Worm (Caenorhabditis elegans) whole organism, late embryonic: Measurements from ENCODE around the gene str-138.

Experiments
- C08G9.2 ChIP-seq: sonication (generic microtip); optimal IDR thresholded peaks from 2 replicates; lab custom pipeline; 2016; ENCODE audit warnings: mild to moderate bottlenecking, missing genetic modification characterization, moderate library complexity, missing compliant biosample characterization
- C38D4.7 ChIP-seq: fragments of 200-800 bp; sonication (Bioruptor generic); optimal IDR thresholded peaks from 2 replicates; lab custom pipeline; 2018; ENCODE audit warnings: mild to moderate bottlenecking, missing genetic modification characterization, moderate library complexity, missing compliant biosample characterization
- ahr-1 ChIP-seq: sonication (generic microtip); optimal IDR thresholded peaks from 2 replicates; lab custom pipeline; 2016; ENCODE audit warnings: missing genetic modification characterization, missing compliant biosample characterization
- ceh-19 ChIP-seq: fragments of 200-800 bp; sonication (Bioruptor generic); optimal IDR thresholded peaks from 2 replicates; lab custom pipeline; 2018; ENCODE audit warnings: mild to moderate bottlenecking, missing genetic modification characterization, missing compliant biosample characterization
- ceh-2 ChIP-seq: sonication (generic microtip); optimal IDR thresholded peaks from 2 replicates; lab custom pipeline; 2016; ENCODE audit warnings: missing genotype, missing genetic modification characterization, missing compliant biosample characterization
- ceh-22 ChIP-seq: sonication (generic microtip); optimal IDR thresholded peaks from 2 replicates; lab custom pipeline; 2017; ENCODE audit warnings: missing biosample characterization, missing genetic modification characterization
- ceh-31 ChIP-seq: sonication (generic microtip); optimal IDR thresholded peaks from 2 replicates; lab custom pipeline; 2016; ENCODE audit warnings: missing genetic modification characterization, missing compliant biosample characterization
- ceh-45 ChIP-seq: fragments of 200-800 bp; sonication (Bioruptor generic); IDR thresholded peaks from 2 replicates; pipeline ENCODE4 v1.3.6; 2022; ENCODE audit warnings: missing genetic modification reagents, missing genetic modification characterization, missing compliant biosample characterization
- hlh-6 ChIP-seq: sonication (generic microtip); optimal IDR thresholded peaks from 2 replicates; lab custom pipeline; 2016; ENCODE audit warnings: missing genotype, missing genetic modification characterization, missing compliant biosample characterization
- lin-11 ChIP-seq: fragments of 200-800 bp; sonication (Bioruptor generic); optimal IDR thresholded peaks from 2 replicates; lab custom pipeline; 2018; ENCODE audit warnings: mild to moderate bottlenecking, missing genetic modification characterization, missing compliant biosample characterization
- pag-3 ChIP-seq: sonication (generic microtip); optimal IDR thresholded peaks from 2 replicates; lab custom pipeline; 2016; ENCODE audit warnings: missing compliant biosample characterization, missing genetic modification characterization, borderline replicate concordance
- pha-4 ChIP-seq: fragments of 150-350 bp; optimal IDR thresholded peaks from 2 replicates; lab custom pipeline; 2018; ENCODE audit warnings: missing biosample characterization, missing genetic modification reagents, missing genetic modification characterization
- ref-2 ChIP-seq: sonication (generic microtip); optimal IDR thresholded peaks from 2 replicates; lab custom pipeline; 2016; ENCODE audit warnings: missing genetic modification characterization, missing compliant biosample characterization
- unc-55 ChIP-seq: sonication (generic microtip); optimal IDR thresholded peaks from 2 replicates; lab custom pipeline; 2017; ENCODE audit warnings: missing biosample characterization, missing genetic modification reagents, missing genetic modification characterization
- unc-86 ChIP-seq: sonication (generic microtip); optimal IDR thresholded peaks from 2 replicates; lab custom pipeline; 2016; ENCODE audit warnings: missing genetic modification characterization, missing compliant biosample characterization

The str-138 gene

DNA sequence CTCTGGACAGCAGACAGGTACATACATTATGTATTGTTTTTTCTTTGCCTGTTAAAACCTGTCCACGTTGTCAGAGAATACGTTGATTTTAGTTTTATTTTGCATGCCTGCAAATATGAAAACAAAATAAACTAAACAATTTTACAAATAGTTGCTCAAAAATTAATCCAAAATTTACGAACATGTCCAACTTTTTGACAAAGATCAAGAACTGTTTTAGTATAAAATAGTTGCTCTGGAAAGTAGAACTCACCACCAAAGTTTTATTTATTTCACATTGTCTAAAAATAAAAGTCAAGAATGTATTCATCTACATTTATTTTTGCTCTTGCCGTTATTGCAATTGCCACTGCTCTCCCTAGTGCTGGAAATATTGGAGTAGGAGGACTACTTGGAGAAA lies 46.0 kb downstream of the str-138 start, which contains the start of gene srlf-16:
TSS of gene srlf-16 (plus strand) at position 301 of the 400 bp plus-strand sequence.
- no peak for TF ChIP-seq ceh-2
- no peak for TF ChIP-seq C08G9.2
- no peak for TF ChIP-seq ceh-45 (GFP tag; lab: Robert Waterston, UW)
- no peak for TF ChIP-seq unc-55 (GFP tag; lab: Kevin White, UChicago)

DNA sequence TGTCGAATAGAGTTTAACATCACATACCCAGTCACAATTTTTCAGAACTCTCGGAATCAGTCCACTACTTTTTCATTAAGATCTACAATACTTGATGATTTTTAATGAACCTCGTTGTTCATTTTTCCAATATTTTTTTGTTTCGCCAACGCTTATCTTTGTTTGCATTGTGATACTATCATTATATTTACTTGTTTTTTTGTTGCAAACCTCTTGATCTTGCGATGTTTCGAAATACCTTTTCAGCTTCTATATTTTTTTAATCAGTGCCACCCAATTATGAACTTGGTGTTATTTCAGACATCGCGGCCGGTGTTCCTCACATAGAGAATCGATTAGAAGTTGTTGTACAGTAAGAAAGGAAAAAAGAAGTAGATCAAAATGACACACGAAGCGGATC lies 50.2 kb downstream of the str-138 start, which contains the start of gene myo-5:
TSS of gene myo-5 (plus strand) at position 301 of the 400 bp plus-strand sequence.
- TF ChIP-seq C08G9.2: no peak
- TF ChIP-seq pag-3 (tag; lab: Kevin White, UChicago): no peak
- TF ChIP-seq ref-2 (tag; lab: Kevin White, UChicago): no peak
- no peak for TF ChIP-seq ceh-19
- no peak for TF ChIP-seq C38D4.7 (GFP tag; lab: Kevin White, UChicago)
- no peak for TF ChIP-seq hlh-6 (tag; lab: Kevin White, UChicago)
- TF ChIP-seq ceh-22 (tag; lab: Kevin White, UChicago): no peak
- no peak for TF ChIP-seq ahr-1 (tag; lab: Kevin White, UChicago)
- no peak for TF ChIP-seq lin-11
- no peak for TF ChIP-seq pha-4
- no peak for TF ChIP-seq unc-86 (tag; lab: Kevin White, UChicago)
- TF ChIP-seq ceh-31 (tag; lab: Kevin White, UChicago): no peak
